Fruit fly (Drosophila melanogaster): Measurements from ENCODE around the gene CG12496.

The CG12496 gene

dm6 chrX:2399438-2399837 is 11.3 kb downstream of the CG12496 start:
- TF ChIP-seq Vsx2 (GFP tag; optimal IDR thresholded peaks at IDR 0.05; ENCODE audit: partially characterized antibody) = no peak
- TF ChIP-seq br (GFP tag; optimal IDR thresholded peaks at IDR 0.05) = no peak
- TF ChIP-seq Abd-B (GFP tag; optimal IDR thresholded peaks at IDR 0.05) = no peak
- no peak for TF ChIP-seq fru (GFP tag; optimal IDR thresholded peaks at IDR 0.05)
- TF ChIP-seq sage (GFP tag; optimal IDR thresholded peaks at IDR 0.05) = no peak
- TF ChIP-seq pan (optimal IDR thresholded peaks at IDR 0.05) = no peak
- TF ChIP-seq dl (GFP tag; optimal IDR thresholded peaks at IDR 0.05; ENCODE audit: insufficient read depth in 1 of 2, partially characterized antibody in 2 of 2) = no peak
- no peak for TF ChIP-seq dmrt93B (GFP tag; optimal IDR thresholded peaks at IDR 0.05)
- TF ChIP-seq woc (GFP tag; optimal IDR thresholded peaks at IDR 0.05) = no peak
- no peak for TF ChIP-seq OdsH (GFP tag; optimal IDR thresholded peaks at IDR 0.05)
- no peak for TF ChIP-seq tai (GFP tag; optimal IDR thresholded peaks at IDR 0.05)
- TF ChIP-seq Hr83 (GFP tag; optimal IDR thresholded peaks at IDR 0.05; ENCODE audit: poor library complexity, severe bottlenecking) = no peak
- TF ChIP-seq h (GFP tag; optimal IDR thresholded peaks at IDR 0.05) = no peak
- TF ChIP-seq Rel (GFP tag; optimal IDR thresholded peaks at IDR 0.05) = no peak
- TF ChIP-seq Rel (tag; optimal IDR thresholded peaks at IDR 0.05) = no peak
- TF ChIP-seq Jra (GFP tag; optimal IDR thresholded peaks at IDR 0.05) = no peak
- TF ChIP-seq Myc (optimal IDR thresholded peaks at IDR 0.05) = no peak
- no peak for TF ChIP-seq HLH106 (tag; optimal IDR thresholded peaks at IDR 0.05)
- TF ChIP-seq ey (GFP tag; optimal IDR thresholded peaks at IDR 0.05) = no peak
- no peak for TF ChIP-seq CG9705 (GFP tag; optimal IDR thresholded peaks at IDR 0.05)

dm6 chrX:2396204-2396882 is 14.4 kb downstream of the CG12496 start:
- TF ChIP-seq br (GFP tag; optimal IDR thresholded peaks at IDR 0.05) (peak; percentile 11), CG9705 (GFP tag; optimal IDR thresholded peaks at IDR 0.05) (no peak), OdsH (GFP tag; optimal IDR thresholded peaks at IDR 0.05) (peak; percentile 51), dl (GFP tag; optimal IDR thresholded peaks at IDR 0.05; ENCODE audit: insufficient read depth in 1 of 2, partially characterized antibody in 2 of 2) (no peak), usp (GFP tag; optimal IDR thresholded peaks at IDR 0.05) (no peak), ey (GFP tag; optimal IDR thresholded peaks at IDR 0.05) (peak; percentile 34), dmrt93B (GFP tag; optimal IDR thresholded peaks at IDR 0.05) (peak; percentile 20), pan (optimal IDR thresholded peaks at IDR 0.05) (no peak), CrebA (GFP tag; optimal IDR thresholded peaks at IDR 0.05; ENCODE audit: borderline replicate concordance) (no peak), Myc (optimal IDR thresholded peaks at IDR 0.05) (no peak), jim (GFP tag; optimal IDR thresholded peaks at IDR 0.05) (no peak), h (GFP tag; optimal IDR thresholded peaks at IDR 0.05) (peak; percentile 66), Sp1 (GFP tag; optimal IDR thresholded peaks at IDR 0.05) (peak; percentile 52), Rel (GFP tag; optimal IDR thresholded peaks at IDR 0.05) (no peak), Rel (tag; optimal IDR thresholded peaks at IDR 0.05) (no peak), psq (GFP tag; optimal IDR thresholded peaks at IDR 0.05) (peak; percentile 60), fru (GFP tag; optimal IDR thresholded peaks at IDR 0.05) (peak; percentile 57), Vsx2 (GFP tag; optimal IDR thresholded peaks at IDR 0.05; ENCODE audit: partially characterized antibody) (no peak), tai (GFP tag; optimal IDR thresholded peaks at IDR 0.05) (no peak), HLH106 (tag; optimal IDR thresholded peaks at IDR 0.05) (peak; percentile 60), Dfd (GFP tag; optimal IDR thresholded peaks at IDR 0.05) (no peak), Dif (GFP tag; optimal IDR thresholded peaks at IDR 0.05; ENCODE audit: partially characterized antibody) (no peak), rgr (GFP tag; optimal IDR thresholded peaks at IDR 0.05) (peak; percentile 64), brk (GFP tag; optimal IDR thresholded peaks at IDR 0.05) (peak; percentile 2), Hr83 (GFP tag; optimal IDR thresholded peaks at IDR 0.05; ENCODE audit: poor library complexity, severe bottlenecking) (no peak), foxo (GFP tag; optimal IDR thresholded peaks at IDR 0.05) (peak in 1 of 2 experiments; percentile 70), Hnf4 (GFP tag; optimal IDR thresholded peaks at IDR 0.05) (no peak), sage (GFP tag; optimal IDR thresholded peaks at IDR 0.05) (no peak), woc (GFP tag; optimal IDR thresholded peaks at IDR 0.05) (peak; percentile 58), lola (GFP tag; optimal IDR thresholded peaks at IDR 0.05) (no peak), sv (GFP tag; optimal IDR thresholded peaks at IDR 0.05) (no peak), Hr78 (GFP tag; optimal IDR thresholded peaks at IDR 0.05) (no peak), CG32264 (GFP tag; optimal IDR thresholded peaks at IDR 0.05) (no peak), dsf (GFP tag; optimal IDR thresholded peaks at IDR 0.05; ENCODE audit: borderline replicate concordance) (no peak), GATAd (GFP tag; optimal IDR thresholded peaks at IDR 0.05) (no peak), N (GFP tag; optimal IDR thresholded peaks at IDR 0.05) (no peak), Abd-B (GFP tag; optimal IDR thresholded peaks at IDR 0.05) (no peak)

Measured in whole organism, wandering third instar larva.